Fruit fly (Drosophila melanogaster): Measurements from ENCODE around the gene CG18641.

dm6 chr2L:2461322-2461999 is 46.3 kb upstream of the CG18641 start:
- TF ChIP-seq chm (GFP tag; IDR thresholded peaks at IDR 0.05) (no peak), CG17829 (tag; optimal IDR thresholded peaks at IDR 0.05) (peak; percentile 14), CG14050 (GFP tag; IDR thresholded peaks at IDR 0.05) (no peak), ind (GFP tag; optimal IDR thresholded peaks at IDR 0.05) (no peak), CG14965 (GFP tag; optimal IDR thresholded peaks at IDR 0.05; ENCODE audit: borderline replicate concordance) (no peak), Dll (GFP tag; IDR thresholded peaks at IDR 0.05; ENCODE audit: partially characterized antibody) (peak; percentile 64; the same call in 3 of the 4 replicates), Atf6 (GFP tag; IDR thresholded peaks at IDR 0.05) (no peak), h (optimal IDR thresholded peaks at IDR 0.05) (no peak), CG8359 (GFP tag; optimal IDR thresholded peaks at IDR 0.05; ENCODE audit: borderline replicate concordance) (no peak)

All from whole organism, embryonic.